Worm (Caenorhabditis elegans) whole organism, late embryonic: Measurements from ENCODE around the gene F49E2.5.

Experiments used
- C08G9.2 ChIP-seq: sonication (generic microtip); optimal IDR thresholded peaks from 2 replicates; lab custom pipeline; 2016; ENCODE audit warnings: mild to moderate bottlenecking, missing genetic modification characterization, moderate library complexity, missing compliant biosample characterization
- T23F11.4 ChIP-seq: fragments of 200-800 bp; sonication (Bioruptor generic); optimal IDR thresholded peaks from 2 replicates; lab custom pipeline; 2018; ENCODE audit warnings: mild to moderate bottlenecking, missing genetic modification characterization, missing compliant biosample characterization
- Y22D7AL.16 ChIP-seq: sonication (generic microtip); optimal IDR thresholded peaks from 2 replicates; lab custom pipeline; 2016; ENCODE audit warnings: missing genetic modification characterization, missing compliant biosample characterization
- ceh-18 ChIP-seq: sonication (generic microtip); optimal IDR thresholded peaks from 2 replicates; lab custom pipeline; 2016; ENCODE audit warnings: missing genetic modification characterization, missing compliant biosample characterization
- ceh-2 ChIP-seq: sonication (generic microtip); optimal IDR thresholded peaks from 2 replicates; lab custom pipeline; 2016; ENCODE audit warnings: missing genotype, missing genetic modification characterization, missing compliant biosample characterization
- ceh-22 ChIP-seq: sonication (generic microtip); optimal IDR thresholded peaks from 2 replicates; lab custom pipeline; 2017; ENCODE audit warnings: missing biosample characterization, missing genetic modification characterization
- ceh-30 ChIP-seq: fragments of 150-350 bp; optimal IDR thresholded peaks from 2 replicates; lab custom pipeline; 2014; ENCODE audit warnings: missing biosample characterization, missing genetic modification characterization
- ceh-31 ChIP-seq: sonication (generic microtip); optimal IDR thresholded peaks from 2 replicates; lab custom pipeline; 2016; ENCODE audit warnings: missing genetic modification characterization, missing compliant biosample characterization
- ceh-45 ChIP-seq: fragments of 200-800 bp; sonication (Bioruptor generic); IDR thresholded peaks from 2 replicates; pipeline ENCODE4 v1.3.6; 2022; ENCODE audit warnings: missing genetic modification reagents, missing genetic modification characterization, missing compliant biosample characterization
- ceh-6 ChIP-seq: fragments of 200-800 bp; sonication (Bioruptor generic); optimal IDR thresholded peaks from 2 replicates; lab custom pipeline; 2018; ENCODE audit warnings: mild to moderate bottlenecking, missing genetic modification characterization, missing compliant biosample characterization
- che-1 ChIP-seq: sonication (generic microtip); optimal IDR thresholded peaks from 2 replicates; lab custom pipeline; 2016; ENCODE audit warnings: mild to moderate bottlenecking, missing genetic modification characterization, missing compliant biosample characterization
- dmd-4 ChIP-seq: sonication (generic microtip); optimal IDR thresholded peaks from 2 replicates; lab custom pipeline; 2016; ENCODE audit warnings: borderline replicate concordance, missing genetic modification characterization, missing compliant biosample characterization
- dve-1 ChIP-seq: sonication (generic microtip); optimal IDR thresholded peaks from 2 replicates; lab custom pipeline; 2017; ENCODE audit warnings: antibody characterized with exemption, mild to moderate bottlenecking, missing genetic modification characterization, missing compliant biosample characterization
- elt-2 ChIP-seq: sonication (generic microtip); optimal IDR thresholded peaks from 2 replicates; lab custom pipeline; 2016; ENCODE audit warnings: missing genetic modification reagents, missing genetic modification characterization, missing compliant biosample characterization
- ets-4 ChIP-seq: sonication (generic microtip); optimal IDR thresholded peaks from 2 replicates; lab custom pipeline; 2016; ENCODE audit warnings: missing genetic modification characterization, missing compliant biosample characterization
- fkh-10 ChIP-seq: fragments of 150-350 bp; optimal IDR thresholded peaks from 2 replicates; lab custom pipeline; 2014; ENCODE audit warnings: missing biosample characterization, missing genetic modification reagents, missing genetic modification characterization
- hlh-30 ChIP-seq: sonication (generic microtip); optimal IDR thresholded peaks from 2 replicates; lab custom pipeline; 2017; ENCODE audit warnings: antibody characterized with exemption, missing genetic modification characterization, missing compliant biosample characterization; ENCODE audit not compliant: insufficient read depth
- hlh-8 ChIP-seq: sonication (generic microtip); optimal IDR thresholded peaks from 2 replicates; lab custom pipeline; 2016; ENCODE audit warnings: missing genotype, missing genetic modification characterization, missing compliant biosample characterization
- lim-6 ChIP-seq: sonication (generic microtip); optimal IDR thresholded peaks from 2 replicates; lab custom pipeline; 2016; ENCODE audit warnings: missing genetic modification characterization, missing compliant biosample characterization
- lin-11 ChIP-seq: fragments of 200-800 bp; sonication (Bioruptor generic); optimal IDR thresholded peaks from 2 replicates; lab custom pipeline; 2018; ENCODE audit warnings: mild to moderate bottlenecking, missing genetic modification characterization, missing compliant biosample characterization
- madf-2 ChIP-seq: sonication (generic microtip); optimal IDR thresholded peaks from 2 replicates; lab custom pipeline; 2017; ENCODE audit warnings: missing genetic modification characterization, missing compliant biosample characterization
- nfya-1 ChIP-seq: sonication (generic microtip); optimal IDR thresholded peaks from 2 replicates; lab custom pipeline; 2017; ENCODE audit warnings: missing genetic modification characterization, mild to moderate bottlenecking, missing compliant biosample characterization, antibody characterized with exemption, moderate library complexity
- nhr-11 ChIP-seq: fragments of 150-350 bp; optimal IDR thresholded peaks from 2 replicates; lab custom pipeline; 2014; ENCODE audit warnings: missing biosample characterization, missing genetic modification characterization
- nhr-232 ChIP-seq: sonication (generic microtip); optimal IDR thresholded peaks from 2 replicates; lab custom pipeline; 2016; ENCODE audit warnings: missing genetic modification characterization, missing compliant biosample characterization
- npax-4 ChIP-seq: sonication (generic microtip); optimal IDR thresholded peaks from 2 replicates; lab custom pipeline; 2016; ENCODE audit warnings: missing genetic modification characterization, missing compliant biosample characterization
- odd-2 ChIP-seq: sonication (generic microtip); optimal IDR thresholded peaks from 2 replicates; lab custom pipeline; 2017; ENCODE audit warnings: antibody characterized with exemption, mild to moderate bottlenecking, missing genetic modification characterization, missing compliant biosample characterization
- pag-3 ChIP-seq: sonication (generic microtip); optimal IDR thresholded peaks from 2 replicates; lab custom pipeline; 2016; ENCODE audit warnings: missing compliant biosample characterization, missing genetic modification characterization, borderline replicate concordance
- pat-9 ChIP-seq: fragments of 200-800 bp; sonication (Bioruptor generic); optimal IDR thresholded peaks from 2 replicates; lab custom pipeline; 2018; ENCODE audit warnings: mild to moderate bottlenecking, missing genetic modification characterization, moderate library complexity, missing compliant biosample characterization
- pax-1 ChIP-seq: fragments of 150-350 bp; optimal IDR thresholded peaks from 2 replicates; lab custom pipeline; 2014; ENCODE audit warnings: missing biosample characterization, missing genetic modification characterization
- pha-2 ChIP-seq: sonication (generic microtip); optimal IDR thresholded peaks from 2 replicates; lab custom pipeline; 2017; ENCODE audit warnings: mild to moderate bottlenecking, missing genetic modification characterization, missing compliant biosample characterization
- pros-1 ChIP-seq: fragments of 150-350 bp; optimal IDR thresholded peaks from 2 replicates; lab custom pipeline; 2014; ENCODE audit warnings: missing biosample characterization, missing genetic modification reagents, missing genetic modification characterization
- ref-2 ChIP-seq: sonication (generic microtip); optimal IDR thresholded peaks from 2 replicates; lab custom pipeline; 2016; ENCODE audit warnings: missing genetic modification characterization, missing compliant biosample characterization
- sox-2 ChIP-seq: fragments of 200-800 bp; sonication (Bioruptor generic); IDR thresholded peaks from 2 replicates; pipeline ENCODE4 v1.3.6; 2022; ENCODE audit warnings: missing genetic modification reagents, missing genetic modification characterization, missing compliant biosample characterization
- sox-4 ChIP-seq: sonication (generic microtip); optimal IDR thresholded peaks from 2 replicates; lab custom pipeline; 2017; ENCODE audit warnings: mild to moderate bottlenecking, missing genetic modification characterization, inconsistent platforms, missing compliant biosample characterization
- syd-9 ChIP-seq: sonication (generic microtip); optimal IDR thresholded peaks from 2 replicates; lab custom pipeline; 2016; ENCODE audit warnings: mild to moderate bottlenecking, missing genetic modification characterization, moderate library complexity, missing compliant biosample characterization
- tbx-7 ChIP-seq: sonication (generic microtip); optimal IDR thresholded peaks from 2 replicates; lab custom pipeline; 2016; ENCODE audit warnings: missing genotype, missing genetic modification characterization, missing compliant biosample characterization
- unc-3 ChIP-seq, 2 experiments: fragments of 200-800 bp in 1 of 2; sonication (Bioruptor generic) in 1 of 2; sonication (generic microtip) in 1 of 2; conservative IDR thresholded peaks in 1 of 2; optimal IDR thresholded peaks in 1 of 2; 2 replicates each; pipeline versions ENCODE4 v1.3.6 to Lab custom; 2016 to 2022; ENCODE audit warnings: missing compliant biosample characterization in 2 of 2, missing genetic modification characterization in 2 of 2, missing genetic modification reagents in 1 of 2
- unc-42 ChIP-seq: sonication (generic microtip); optimal IDR thresholded peaks from 2 replicates; lab custom pipeline; 2016; ENCODE audit warnings: missing genotype, missing genetic modification characterization, missing compliant biosample characterization
- unc-86 ChIP-seq: sonication (generic microtip); optimal IDR thresholded peaks from 2 replicates; lab custom pipeline; 2016; ENCODE audit warnings: missing genetic modification characterization, missing compliant biosample characterization
- zip-5 ChIP-seq: sonication (generic microtip); optimal IDR thresholded peaks from 2 replicates; lab custom pipeline; 2016; ENCODE audit warnings: missing genetic modification characterization, missing compliant biosample characterization

Gene F49E2.5

DNA sequence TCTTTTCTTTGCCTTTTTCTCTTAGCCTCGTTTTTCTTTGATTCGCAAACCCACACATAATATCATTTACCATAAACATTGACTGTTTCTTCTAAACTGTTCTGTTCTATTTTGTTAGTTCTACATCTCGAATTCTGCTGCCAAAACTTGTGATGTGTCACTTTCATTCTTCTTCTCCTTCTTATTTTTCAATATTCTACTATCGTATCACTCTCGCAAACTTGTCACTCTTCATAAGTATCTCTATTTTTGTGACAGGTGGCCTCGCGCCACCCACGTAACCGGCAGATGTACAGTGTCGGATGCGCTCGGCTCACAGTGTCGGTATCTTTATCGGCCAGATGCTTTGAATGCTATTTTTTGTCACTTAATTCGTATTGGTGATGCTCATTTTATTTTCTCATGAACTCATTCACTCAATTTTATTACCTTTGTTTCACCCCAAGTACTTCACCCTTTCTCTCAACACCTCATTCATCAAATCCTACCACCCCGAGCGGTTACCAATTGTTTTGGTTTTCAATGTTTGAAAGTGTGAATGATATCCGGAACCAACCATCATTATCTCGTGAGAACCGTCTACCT lies 34.9 kb upstream of the F49E2.5 start:
- TF ChIP-seq dmd-4 (tag; lab: Kevin White, UChicago) (no peak), unc-3 (GFP tag; conservative IDR thresholded peaks at IDR 0.05; lab: Robert Waterston, UW) (no peak), unc-3 (tag; optimal IDR thresholded peaks at IDR 0.05; lab: Kevin White, UChicago) (no peak), lin-11 (tag; lab: Kevin White, UChicago) (no peak)

DNA sequence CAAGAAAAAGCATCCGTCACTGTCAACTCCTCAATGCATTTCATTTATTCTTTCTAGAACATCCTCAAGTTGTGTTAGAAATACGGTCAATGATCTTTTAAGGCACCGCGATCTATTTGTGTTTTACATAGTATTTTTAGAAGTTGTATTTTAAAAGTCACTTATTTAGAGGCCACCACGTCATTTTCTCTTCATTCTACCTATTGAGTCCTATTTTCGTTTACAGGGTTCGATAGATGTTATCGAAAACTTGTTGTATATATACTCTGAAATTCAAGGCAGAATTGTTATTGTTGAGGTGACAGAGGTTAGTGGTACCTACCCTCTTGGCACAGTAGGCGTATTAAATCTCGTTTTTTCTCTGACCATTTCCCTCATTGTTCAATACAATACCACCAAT lies 33.9 kb upstream of the F49E2.5 start:
- TF ChIP-seq ceh-22 (tag; lab: Kevin White, UChicago) (no peak), sox-4 (tag; lab: Kevin White, UChicago) (no peak), fkh-10 (GFP tag; lab: Kevin White, UChicago) (no peak), hlh-30 (tag; lab: Kevin White, UChicago) (no peak), ceh-18 (tag; lab: Kevin White, UChicago) (no peak), ets-4 (no peak), lim-6 (tag; lab: Kevin White, UChicago) (no peak), pag-3 (tag; lab: Kevin White, UChicago) (no peak), ceh-30 (no peak), nhr-11 (tag; lab: Kevin White, UChicago) (no peak)

DNA sequence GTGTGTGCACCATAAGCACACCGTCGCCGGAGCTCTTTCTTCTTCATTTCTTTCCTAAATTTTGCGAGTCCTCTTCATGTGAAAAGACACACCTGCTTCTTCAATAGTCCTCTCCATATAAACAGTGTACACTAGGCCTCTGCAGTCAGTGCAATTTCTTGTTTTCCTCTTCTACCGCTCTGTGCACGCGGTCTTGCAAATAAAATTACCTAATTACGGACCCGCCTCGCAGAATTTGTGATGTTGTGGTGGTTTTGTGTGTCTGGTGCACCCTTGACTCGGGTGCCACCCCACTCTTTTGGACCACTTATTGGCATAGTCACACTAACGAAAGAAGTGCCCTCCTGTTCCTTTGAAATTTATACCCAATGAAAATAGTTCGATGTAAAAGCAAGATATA lies 33.5 kb upstream of the F49E2.5 start:
- TF ChIP-seq ceh-31 (tag; lab: Kevin White, UChicago) = peak; percentile 56
- no peak for TF ChIP-seq Y22D7AL.16 (tag; lab: Kevin White, UChicago)
- TF ChIP-seq npax-4 (tag; lab: Kevin White, UChicago) = no peak
- no peak for TF ChIP-seq hlh-30 (tag; lab: Kevin White, UChicago)
- TF ChIP-seq unc-42 (tag; lab: Kevin White, UChicago) = peak; percentile 97

DNA sequence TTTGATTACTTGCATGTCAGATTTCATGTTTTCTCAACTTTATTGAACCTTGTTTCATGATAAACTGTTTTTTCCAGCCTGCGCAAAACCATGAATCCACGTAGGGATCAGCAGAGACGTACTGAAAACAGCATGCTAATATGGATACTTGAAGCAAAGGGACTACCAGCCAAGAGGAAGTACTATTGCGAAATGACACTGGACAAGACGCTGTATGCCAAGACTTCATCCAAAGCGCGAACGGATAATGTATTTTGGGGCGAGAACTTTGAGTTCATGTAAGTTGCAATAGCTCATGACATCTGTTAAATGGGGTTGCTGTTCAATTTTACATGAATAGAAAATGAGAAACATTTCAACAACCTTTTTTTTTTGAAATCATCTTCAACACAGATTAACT lies 33.0 kb upstream of the F49E2.5 start:
- TF ChIP-seq dve-1 (no peak), nhr-232 (tag; lab: Kevin White, UChicago) (no peak), unc-42 (tag; lab: Kevin White, UChicago) (no peak), ceh-6 (GFP tag; lab: Kevin White, UChicago) (no peak), zip-5 (tag; lab: Kevin White, UChicago) (no peak), pax-1 (tag; lab: Kevin White, UChicago) (no peak), hlh-8 (tag; lab: Kevin White, UChicago) (no peak), ceh-18 (tag; lab: Kevin White, UChicago) (no peak), nfya-1 (tag; lab: Kevin White, UChicago) (no peak), tbx-7 (tag; lab: Kevin White, UChicago) (no peak), C08G9.2 (tag; lab: Kevin White, UChicago) (no peak), ceh-30 (no peak), madf-2 (no peak), elt-2 (tag; lab: Kevin White, UChicago) (no peak), odd-2 (tag; lab: Kevin White, UChicago) (no peak), nhr-11 (tag; lab: Kevin White, UChicago) (no peak), dmd-4 (tag; lab: Kevin White, UChicago) (no peak), ceh-22 (tag; lab: Kevin White, UChicago) (no peak), pros-1 (tag; lab: Kevin White, UChicago) (no peak), che-1 (tag; lab: Kevin White, UChicago) (no peak)

DNA sequence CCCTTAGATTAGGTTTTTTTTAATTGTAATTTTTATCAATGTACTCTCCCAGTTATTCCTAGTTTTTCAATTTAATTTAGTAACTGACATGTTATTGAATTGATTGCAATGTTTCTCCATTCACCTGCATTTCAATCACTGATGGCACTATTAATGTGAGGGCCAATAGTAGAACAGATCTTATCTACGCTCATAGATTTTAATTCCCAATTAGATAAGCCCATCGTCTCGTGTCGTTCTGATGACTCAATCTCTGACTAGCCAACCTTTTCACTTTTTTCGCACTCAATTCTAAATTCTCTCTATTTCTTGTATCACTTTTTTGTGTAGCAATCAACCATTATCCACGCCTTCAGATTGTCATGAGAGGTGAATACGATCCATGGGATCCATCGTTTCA lies 31.0 kb upstream of the F49E2.5 start:
- TF ChIP-seq ref-2 (tag; lab: Kevin White, UChicago) (no peak), che-1 (tag; lab: Kevin White, UChicago) (no peak), pat-9 (tag; lab: Kevin White, UChicago) (no peak), pha-2 (tag; lab: Kevin White, UChicago) (no peak), syd-9 (tag; lab: Kevin White, UChicago) (no peak), ceh-2 (tag; lab: Kevin White, UChicago) (no peak), T23F11.4 (GFP tag; lab: Kevin White, UChicago) (no peak), sox-2 (GFP tag; lab: Robert Waterston, UW) (no peak), ceh-45 (GFP tag; lab: Robert Waterston, UW) (no peak), unc-86 (no peak), pax-1 (tag; lab: Kevin White, UChicago) (no peak), sox-4 (tag; lab: Kevin White, UChicago) (no peak)
